Worm (Caenorhabditis elegans): ENCODE measurements around the gene pgp-6.

DNA sequence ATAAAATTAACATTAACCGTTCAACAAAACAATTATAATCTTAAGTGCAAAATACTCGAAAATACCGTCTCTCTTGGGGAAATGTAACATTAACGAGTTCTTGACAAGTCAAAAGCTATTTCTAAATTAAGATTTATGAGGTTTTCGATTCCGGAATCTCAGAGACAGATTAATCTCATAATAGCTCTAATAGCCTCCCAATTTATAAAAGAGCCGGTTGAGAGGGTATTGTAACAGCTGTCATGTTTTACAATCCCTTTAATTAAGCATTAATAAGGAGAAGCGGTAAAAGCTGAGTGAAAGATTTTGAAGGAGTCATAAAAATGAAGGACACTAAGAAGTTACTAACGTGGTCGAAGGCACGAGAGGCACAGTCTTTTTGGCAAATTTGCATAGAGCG, 25.5 kb downstream of the pgp-6 start:
- TF ChIP-seq tbx-11 (GFP tag; IDR thresholded peaks at IDR 0.05) = no peak
- no peak for TF ChIP-seq ceh-36 (tag; optimal IDR thresholded peaks at IDR 0.05)
- no peak for TF ChIP-seq scrt-1 (GFP tag; IDR thresholded peaks at IDR 0.05)
- no peak for TF ChIP-seq ceh-13 (GFP tag; optimal IDR thresholded peaks at IDR 0.05)
- TF ChIP-seq sea-1 (GFP tag; conservative IDR thresholded peaks at IDR 0.05) = no peak
- TF ChIP-seq ets-7 (tag; optimal IDR thresholded peaks at IDR 0.05) = no peak
- no peak for TF ChIP-seq pes-1 (GFP tag; IDR thresholded peaks at IDR 0.05)
- no peak for TF ChIP-seq hnd-1 (tag; optimal IDR thresholded peaks at IDR 0.05)
- TF ChIP-seq ama-1 (optimal IDR thresholded peaks at IDR 0.05) = no peak
- TF ChIP-seq B0310.2 (tag; optimal IDR thresholded peaks at IDR 0.05) = no peak
- no peak for TF ChIP-seq aly-1 (tag; optimal IDR thresholded peaks at IDR 0.05)
- TF ChIP-seq flt-1 (GFP tag; IDR thresholded peaks at IDR 0.05) = no peak
